Worm (Caenorhabditis elegans) whole organism, L2 larva: Measurements from ENCODE around the gene W08A12.2.

Experiments
- C34F6.9 ChIP-seq: fragments of 150-350 bp; optimal IDR thresholded peaks from 2 replicates; lab custom pipeline; 2014; ENCODE audit warnings: missing biosample characterization, missing genetic modification characterization
- F13H6.1 ChIP-seq: sonication (generic microtip); optimal IDR thresholded peaks from 2 replicates; lab custom pipeline; 2016; ENCODE audit warnings: missing genetic modification characterization, missing compliant biosample characterization
- R02D3.7 ChIP-seq: fragments of 150-350 bp; optimal IDR thresholded peaks from 2 replicates; lab custom pipeline; 2014; ENCODE audit warnings: missing biosample characterization, missing genetic modification characterization
- ZK546.5 ChIP-seq: sonication (generic microtip); optimal IDR thresholded peaks from 2 replicates; lab custom pipeline; 2017; ENCODE audit warnings: missing biosample characterization, missing genetic modification characterization
- aly-2 ChIP-seq: fragments of 150-350 bp; optimal IDR thresholded peaks from 2 replicates; lab custom pipeline; 2014; ENCODE audit warnings: missing biosample characterization, missing genetic modification characterization
- ama-1 ChIP-seq: fragments of 150-350 bp; optimal IDR thresholded peaks from 2 replicates; lab custom pipeline; 2018; ENCODE audit warnings: inconsistent platforms
- ceh-82 ChIP-seq: fragments of 150-350 bp; optimal IDR thresholded peaks from 2 replicates; lab custom pipeline; 2014; ENCODE audit warnings: missing biosample characterization, missing genetic modification characterization
- crh-2 ChIP-seq: sonication (generic microtip); optimal IDR thresholded peaks from 2 replicates; lab custom pipeline; 2017; ENCODE audit warnings: missing biosample characterization, missing genetic modification characterization
- dmd-4 ChIP-seq: sonication (generic microtip); optimal IDR thresholded peaks from 2 replicates; lab custom pipeline; 2017; ENCODE audit warnings: missing biosample characterization, missing genetic modification characterization
- egl-27 ChIP-seq: sonication (generic microtip); optimal IDR thresholded peaks from 3 replicates; lab custom pipeline; 2017; ENCODE audit warnings: missing biosample characterization, missing genetic modification reagents, missing genetic modification characterization
- elt-1 ChIP-seq: fragments of 150-350 bp; optimal IDR thresholded peaks from 2 replicates; lab custom pipeline; 2014; ENCODE audit warnings: missing biosample characterization, missing genetic modification characterization
- elt-3 ChIP-seq: sonication (generic microtip); optimal IDR thresholded peaks from 2 replicates; lab custom pipeline; 2017; ENCODE audit warnings: missing biosample characterization, missing genetic modification characterization
- fos-1 ChIP-seq: fragments of 150-350 bp; optimal IDR thresholded peaks from 2 replicates; lab custom pipeline; 2014; ENCODE audit warnings: missing biosample characterization, missing genetic modification characterization
- gmeb-1 ChIP-seq: fragments of 150-350 bp; optimal IDR thresholded peaks from 2 replicates; lab custom pipeline; 2014; ENCODE audit warnings: missing biosample characterization, missing genetic modification characterization
- lin-11 ChIP-seq: fragments of 150-350 bp; sonication (generic microtip); optimal IDR thresholded peaks from 2 replicates; lab custom pipeline; 2014; ENCODE audit warnings: missing biosample characterization, missing genetic modification characterization, inconsistent platforms, mixed read lengths
- lin-39 ChIP-seq: fragments of 150-350 bp; optimal IDR thresholded peaks from 2 replicates; lab custom pipeline; 2014; ENCODE audit warnings: missing biosample characterization, missing genetic modification reagents, missing genetic modification characterization
- lsy-2 ChIP-seq, 2 experiments: fragments of 150-350 bp in 1 of 2; sonication (generic microtip) in 1 of 2; optimal IDR thresholded peaks; 2 replicates each; lab custom pipeline; 2014 to 2017; ENCODE audit warnings: missing biosample characterization in 2 of 2, missing genetic modification characterization in 2 of 2
- mab-5 ChIP-seq: fragments of 150-350 bp; optimal IDR thresholded peaks from 2 replicates; lab custom pipeline; 2014; ENCODE audit warnings: missing biosample characterization, missing genetic modification characterization
- nhr-10 ChIP-seq: sonication (generic microtip); optimal IDR thresholded peaks from 2 replicates; lab custom pipeline; 2017; ENCODE audit warnings: missing biosample characterization, missing genetic modification characterization
- nhr-11 ChIP-seq: fragments of 150-350 bp; optimal IDR thresholded peaks from 2 replicates; lab custom pipeline; 2014; ENCODE audit warnings: missing biosample characterization, missing genetic modification characterization
- nhr-12 ChIP-seq: fragments of 150-350 bp; optimal IDR thresholded peaks from 2 replicates; lab custom pipeline; 2014; ENCODE audit warnings: missing biosample characterization, missing genetic modification characterization
- nhr-21 ChIP-seq: fragments of 150-350 bp; optimal IDR thresholded peaks from 2 replicates; lab custom pipeline; 2014; ENCODE audit warnings: missing biosample characterization, missing genetic modification characterization
- nhr-25 ChIP-seq: fragments of 150-350 bp; sonication (generic microtip); optimal IDR thresholded peaks from 3 replicates; lab custom pipeline; 2014; ENCODE audit warnings: missing biosample characterization, missing genetic modification characterization
- nhr-6 ChIP-seq: fragments of 150-350 bp; optimal IDR thresholded peaks from 2 replicates; lab custom pipeline; 2014; ENCODE audit warnings: missing biosample characterization, missing genetic modification characterization
- nhr-77 ChIP-seq: fragments of 150-350 bp; optimal IDR thresholded peaks from 2 replicates; lab custom pipeline; 2014; ENCODE audit warnings: missing biosample characterization, missing genetic modification characterization
- peb-1 ChIP-seq: fragments of 150-350 bp; optimal IDR thresholded peaks from 2 replicates; lab custom pipeline; 2014; ENCODE audit warnings: missing biosample characterization, missing genetic modification characterization
- skn-1 ChIP-seq: sonication (generic microtip); optimal IDR thresholded peaks from 2 replicates; lab custom pipeline; 2017; ENCODE audit warnings: missing biosample characterization, missing genetic modification characterization
- sma-3 ChIP-seq: sonication (generic microtip); optimal IDR thresholded peaks from 2 replicates; lab custom pipeline; 2016; ENCODE audit warnings: missing genetic modification reagents, missing genetic modification characterization, missing compliant biosample characterization
- sma-9 ChIP-seq, 2 experiments: fragments of 150-350 bp in 1 of 2; sonication (generic microtip) in 1 of 2; optimal IDR thresholded peaks; 2 replicates each; lab custom pipeline; 2014 to 2016; ENCODE audit warnings: missing genetic modification characterization in 2 of 2, mild to moderate bottlenecking in 1 of 2, missing biosample characterization in 1 of 2, missing compliant biosample characterization in 1 of 2, missing genetic modification reagents in 1 of 2, moderate library complexity in 1 of 2
- unc-55 ChIP-seq: fragments of 150-350 bp; sonication (generic microtip); optimal IDR thresholded peaks from 3 replicates; lab custom pipeline; 2014; ENCODE audit warnings: missing biosample characterization, missing genetic modification reagents, missing genetic modification characterization
- unc-62 ChIP-seq: fragments of 150-350 bp; optimal IDR thresholded peaks from 2 replicates; lab custom pipeline; 2014; ENCODE audit warnings: missing biosample characterization, missing genetic modification reagents, missing genetic modification characterization
- zag-1 ChIP-seq: fragments of 150-350 bp; optimal IDR thresholded peaks from 2 replicates; lab custom pipeline; 2014; ENCODE audit warnings: missing biosample characterization, missing genetic modification characterization
- ztf-1 ChIP-seq: fragments of 200-800 bp; sonication (Bioruptor generic); conservative IDR thresholded peaks from 2 replicates; pipeline ENCODE4 v1.3.6; 2022; ENCODE audit warnings: missing genetic modification characterization, missing compliant biosample characterization

W08A12.2 gene

ce11 chrV:3702998-3703397 lies 17.3 kb upstream of the W08A12.2 start:
- TF ChIP-seq sma-9 (GFP tag; optimal IDR thresholded peaks at IDR 0.05; lab: Kevin White, UChicago) = peak; percentile 21
- TF ChIP-seq sma-9 (tag; optimal IDR thresholded peaks at IDR 0.05; lab: Kevin White, UChicago) = no peak
- no peak for TF ChIP-seq nhr-21 (tag; lab: Kevin White, UChicago)

ce11 chrV:3698497-3698896 lies 12.8 kb upstream of the W08A12.2 start:
- no peak for TF ChIP-seq aly-2 (tag; lab: Kevin White, UChicago)
- no peak for TF ChIP-seq zag-1
- no peak for TF ChIP-seq lsy-2 (tag; optimal IDR thresholded peaks at IDR 0.05; lab: Kevin White, UChicago)
- no peak for TF ChIP-seq fos-1 (tag; lab: Kevin White, UChicago)
- TF ChIP-seq nhr-10 (tag; lab: Kevin White, UChicago) = no peak
- TF ChIP-seq sma-3 (GFP tag; lab: Kevin White, UChicago) = no peak
- no peak for TF ChIP-seq egl-27 (tag; lab: Kevin White, UChicago)
- TF ChIP-seq crh-2 (tag; lab: Kevin White, UChicago) = no peak
- TF ChIP-seq lin-11 (tag; lab: Kevin White, UChicago) = no peak
- TF ChIP-seq F13H6.1 (tag; lab: Kevin White, UChicago) = no peak
- no peak for TF ChIP-seq C34F6.9 (tag; lab: Kevin White, UChicago)
- no peak for TF ChIP-seq peb-1 (tag; lab: Kevin White, UChicago)
- no peak for TF ChIP-seq nhr-21 (tag; lab: Kevin White, UChicago)
- no peak for TF ChIP-seq nhr-25 (tag; lab: Kevin White, UChicago)
- TF ChIP-seq ama-1 (lab: Kevin White, UChicago) = no peak
- TF ChIP-seq, all 48 proteins: peak for 0

ce11 chrV:3697071-3697470 lies 11.4 kb upstream of the W08A12.2 start:
- TF ChIP-seq gmeb-1 (tag; lab: Kevin White, UChicago) (peak; percentile 39), crh-2 (tag; lab: Kevin White, UChicago) (peak; percentile 59), nhr-12 (tag; lab: Kevin White, UChicago) (no peak), nhr-6 (tag; lab: Kevin White, UChicago) (no peak), F13H6.1 (tag; lab: Kevin White, UChicago) (peak; percentile 50), lin-39 (no peak), sma-3 (GFP tag; lab: Kevin White, UChicago) (peak; percentile 26), lsy-2 (tag; optimal IDR thresholded peaks at IDR 0.05; lab: Kevin White, UChicago) (peak in 1 of 2 experiments; percentile 45), sma-9 (GFP tag; optimal IDR thresholded peaks at IDR 0.05; lab: Kevin White, UChicago) (peak; percentile 72), sma-9 (tag; optimal IDR thresholded peaks at IDR 0.05; lab: Kevin White, UChicago) (no peak), fos-1 (tag; lab: Kevin White, UChicago) (peak; percentile 60)

ce11 chrV:3695254-3695653 lies 9.6 kb upstream of the W08A12.2 start:
- TF ChIP-seq sma-3 (GFP tag; lab: Kevin White, UChicago) = no peak
- peak in 1 of 2 experiments; percentile 26 for TF ChIP-seq lsy-2 (tag; optimal IDR thresholded peaks at IDR 0.05; lab: Kevin White, UChicago)
- no peak for TF ChIP-seq dmd-4 (tag; lab: Kevin White, UChicago)
- TF ChIP-seq F13H6.1 (tag; lab: Kevin White, UChicago) = peak; percentile 1
- no peak for TF ChIP-seq unc-62 (GFP tag; lab: Kevin White, UChicago)
- TF ChIP-seq lin-39 = no peak
- TF ChIP-seq mab-5 = no peak
- no peak for TF ChIP-seq nhr-25 (tag; lab: Kevin White, UChicago)
- peak; percentile 1 for TF ChIP-seq sma-9 (GFP tag; optimal IDR thresholded peaks at IDR 0.05; lab: Kevin White, UChicago)
- no peak for TF ChIP-seq sma-9 (tag; optimal IDR thresholded peaks at IDR 0.05; lab: Kevin White, UChicago)

ce11 chrV:3693657-3694056 lies 8.0 kb upstream of the W08A12.2 start:
- TF ChIP-seq aly-2 (tag; lab: Kevin White, UChicago) (no peak), skn-1 (tag; lab: Kevin White, UChicago) (no peak), R02D3.7 (tag; lab: Kevin White, UChicago) (no peak), nhr-12 (tag; lab: Kevin White, UChicago) (no peak), peb-1 (tag; lab: Kevin White, UChicago) (no peak), nhr-21 (tag; lab: Kevin White, UChicago) (no peak), fos-1 (tag; lab: Kevin White, UChicago) (peak; percentile 15)

ce11 chrV:3692613-3693012 lies 6.9 kb upstream of the W08A12.2 start:
- TF ChIP-seq ZK546.5 (tag; lab: Kevin White, UChicago) (no peak), ceh-82 (tag; lab: Kevin White, UChicago) (no peak), elt-1 (tag; lab: Kevin White, UChicago) (no peak), sma-9 (GFP tag; optimal IDR thresholded peaks at IDR 0.05; lab: Kevin White, UChicago) (peak; percentile 25), sma-9 (tag; optimal IDR thresholded peaks at IDR 0.05; lab: Kevin White, UChicago) (no peak), unc-55 (GFP tag; lab: Kevin White, UChicago) (no peak), nhr-11 (no peak), nhr-77 (tag; lab: Kevin White, UChicago) (no peak), F13H6.1 (tag; lab: Kevin White, UChicago) (no peak), aly-2 (tag; lab: Kevin White, UChicago) (no peak), elt-3 (no peak), ztf-1 (GFP tag; lab: Robert Waterston, UW) (no peak), fos-1 (tag; lab: Kevin White, UChicago) (peak; percentile 31)
